Worm (Caenorhabditis elegans): Measurements from ENCODE around the gene imph-1.

DNA sequence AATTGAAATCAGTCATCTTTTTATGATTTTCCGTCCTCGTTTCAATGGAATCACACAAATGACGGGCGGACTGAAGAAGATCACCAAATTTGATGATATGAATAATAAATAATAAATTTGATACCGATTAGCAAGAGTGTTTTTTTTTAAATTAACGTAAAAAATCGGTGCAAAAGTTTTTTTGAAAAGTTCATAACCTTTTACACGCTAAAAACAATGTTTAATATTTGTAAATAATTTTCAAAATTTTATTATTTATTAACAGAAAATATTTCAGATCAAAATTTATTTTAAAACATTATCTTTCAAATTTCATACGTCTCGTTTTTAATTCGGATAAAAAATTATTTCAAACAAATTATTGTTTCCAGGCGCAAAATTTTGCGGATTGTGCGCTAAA, 8.5 kb upstream of the imph-1 start, which contains the start of gene M88.3:
- TF ChIP-seq ces-1 (GFP tag; optimal IDR thresholded peaks at IDR 0.05) (no peak), ztf-11 (tag; optimal IDR thresholded peaks at IDR 0.05) (no peak), snpc-4 (tag; optimal IDR thresholded peaks at IDR 0.05) (no peak), unc-62 (GFP tag; optimal IDR thresholded peaks at IDR 0.05) (no peak), elt-3 (tag; optimal IDR thresholded peaks at IDR 0.05) (no peak), nhr-76 (tag; optimal IDR thresholded peaks at IDR 0.05) (no peak), mep-1 (tag; optimal IDR thresholded peaks at IDR 0.05) (no peak), nhr-12 (tag; optimal IDR thresholded peaks at IDR 0.05) (no peak), lin-13 (tag; optimal IDR thresholded peaks at IDR 0.05) (no peak)

Data from whole organism, mixed stage, embryonic.